Fruit fly (Drosophila melanogaster): ENCODE results near the gene Raf.

The Raf gene

DNA sequence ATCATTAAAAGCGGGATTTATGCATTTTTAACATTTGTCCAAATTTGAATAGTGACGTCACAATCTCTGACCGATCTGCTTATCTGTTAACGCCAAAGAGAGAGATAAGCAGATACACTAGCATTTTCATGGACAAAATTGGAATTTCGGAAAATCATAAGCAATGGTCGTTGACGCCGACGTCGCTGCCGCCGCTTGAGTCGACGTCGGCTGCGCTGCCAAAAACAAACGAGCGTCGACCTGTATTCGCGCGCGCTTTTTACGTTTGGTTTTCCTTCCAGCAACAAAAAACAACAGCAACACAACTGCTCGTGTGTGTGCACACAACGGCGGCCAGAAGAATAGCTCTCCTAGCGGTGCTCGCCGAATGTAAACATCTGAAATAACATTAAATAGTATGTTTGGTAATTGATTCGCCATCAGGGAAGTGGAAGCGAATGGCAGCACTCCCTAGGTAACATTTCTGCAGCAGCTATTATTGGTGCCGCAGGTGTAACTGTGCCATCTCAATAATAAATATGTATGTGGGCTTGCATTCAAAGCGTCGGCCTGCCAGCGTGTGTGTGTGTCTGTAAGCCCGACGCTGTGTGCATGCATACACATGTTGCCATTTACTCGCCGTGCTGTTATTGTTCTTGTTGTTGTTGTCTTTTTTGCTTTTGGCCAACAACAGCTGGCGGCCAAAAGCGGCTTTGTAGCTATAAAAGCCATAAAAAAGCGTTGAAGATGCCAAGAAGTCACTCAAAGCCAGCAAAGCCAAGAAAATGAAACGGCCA is 5.2 kb downstream of the Raf start:
- peak; percentile 79 for TF ChIP-seq Crg-1 (GFP tag; optimal IDR thresholded peaks at IDR 0.05)
- no peak for TF ChIP-seq toe (GFP tag; optimal IDR thresholded peaks at IDR 0.05)
- TF ChIP-seq cnc (optimal IDR thresholded peaks at IDR 0.05) = no peak
- TF ChIP-seq ovo (GFP tag; optimal IDR thresholded peaks at IDR 0.05) = peak; percentile 63
- TF ChIP-seq CG11617 (GFP tag; optimal IDR thresholded peaks at IDR 0.05) = peak; percentile 84
- peak; percentile 77 for TF ChIP-seq pad (GFP tag; optimal IDR thresholded peaks at IDR 0.05)
- peak; percentile 67 for TF ChIP-seq cic (GFP tag; optimal IDR thresholded peaks at IDR 0.05)
- peak; percentile 94 for TF ChIP-seq CG33017 (tag; optimal IDR thresholded peaks at IDR 0.05)
- peak; percentile 97 for TF ChIP-seq CG7101 (tag; optimal IDR thresholded peaks at IDR 0.05)
- TF ChIP-seq CG14711 (tag; optimal IDR thresholded peaks at IDR 0.05) = peak; percentile 92
- peak; percentile 97 for TF ChIP-seq bab1 (GFP tag; optimal IDR thresholded peaks at IDR 0.05)
- TF ChIP-seq Hr96 (GFP tag; optimal IDR thresholded peaks at IDR 0.05) = peak; percentile 84
- peak; percentile 83 for TF ChIP-seq tj (GFP tag; optimal IDR thresholded peaks at IDR 0.05)
- TF ChIP-seq CG5204 (GFP tag; optimal IDR thresholded peaks at IDR 0.05) = peak; percentile 82
- TF ChIP-seq kay (GFP tag; ENCODE audit: borderline replicate concordance) = no peak
- peak; percentile 85 for TF ChIP-seq CG7045 (GFP tag; optimal IDR thresholded peaks at IDR 0.05)
- TF ChIP-seq Mnt (GFP tag; optimal IDR thresholded peaks at IDR 0.05) = peak; percentile 86
- TF ChIP-seq Clk (GFP tag; optimal IDR thresholded peaks at IDR 0.05) = peak; percentile 76
- TF ChIP-seq CG12768 (GFP tag; optimal IDR thresholded peaks at IDR 0.05) = peak; percentile 77
- peak; percentile 74 for TF ChIP-seq CG1620 (GFP tag; optimal IDR thresholded peaks at IDR 0.05)

DNA sequence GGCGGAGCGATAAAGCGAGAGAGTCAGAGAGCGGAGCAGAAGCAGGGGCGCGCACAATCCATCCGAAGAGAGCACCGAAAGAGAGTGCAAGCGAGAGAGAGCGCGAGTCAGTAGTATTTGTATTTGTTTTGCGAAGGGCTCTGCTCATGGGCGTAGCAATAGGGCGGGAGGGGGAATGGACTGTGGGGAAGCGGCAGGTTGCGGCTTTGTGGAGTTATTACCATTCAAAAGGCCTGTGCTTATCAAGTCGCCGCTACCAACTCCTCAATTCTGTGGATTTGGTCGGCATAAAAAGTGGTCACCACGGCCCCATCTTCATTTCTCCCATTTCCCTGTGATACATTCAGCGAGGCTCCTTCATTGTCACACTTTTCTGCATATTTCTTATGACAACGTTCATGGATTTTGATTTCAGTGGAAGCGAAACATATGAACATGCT is 5.8 kb downstream of the Raf start:
- TF ChIP-seq CG11617 (GFP tag; optimal IDR thresholded peaks at IDR 0.05) (peak; percentile 29), CG12768 (GFP tag; optimal IDR thresholded peaks at IDR 0.05) (no peak), pad (GFP tag; optimal IDR thresholded peaks at IDR 0.05) (peak; percentile 77), Hr96 (GFP tag; optimal IDR thresholded peaks at IDR 0.05) (no peak), CG33017 (tag; optimal IDR thresholded peaks at IDR 0.05) (no peak), toe (GFP tag; optimal IDR thresholded peaks at IDR 0.05) (no peak), Mnt (GFP tag; optimal IDR thresholded peaks at IDR 0.05) (no peak), bab1 (GFP tag; optimal IDR thresholded peaks at IDR 0.05) (peak; percentile 37), CG7101 (tag; optimal IDR thresholded peaks at IDR 0.05) (peak; percentile 66), CG14711 (tag; optimal IDR thresholded peaks at IDR 0.05) (peak; percentile 60)

DNA sequence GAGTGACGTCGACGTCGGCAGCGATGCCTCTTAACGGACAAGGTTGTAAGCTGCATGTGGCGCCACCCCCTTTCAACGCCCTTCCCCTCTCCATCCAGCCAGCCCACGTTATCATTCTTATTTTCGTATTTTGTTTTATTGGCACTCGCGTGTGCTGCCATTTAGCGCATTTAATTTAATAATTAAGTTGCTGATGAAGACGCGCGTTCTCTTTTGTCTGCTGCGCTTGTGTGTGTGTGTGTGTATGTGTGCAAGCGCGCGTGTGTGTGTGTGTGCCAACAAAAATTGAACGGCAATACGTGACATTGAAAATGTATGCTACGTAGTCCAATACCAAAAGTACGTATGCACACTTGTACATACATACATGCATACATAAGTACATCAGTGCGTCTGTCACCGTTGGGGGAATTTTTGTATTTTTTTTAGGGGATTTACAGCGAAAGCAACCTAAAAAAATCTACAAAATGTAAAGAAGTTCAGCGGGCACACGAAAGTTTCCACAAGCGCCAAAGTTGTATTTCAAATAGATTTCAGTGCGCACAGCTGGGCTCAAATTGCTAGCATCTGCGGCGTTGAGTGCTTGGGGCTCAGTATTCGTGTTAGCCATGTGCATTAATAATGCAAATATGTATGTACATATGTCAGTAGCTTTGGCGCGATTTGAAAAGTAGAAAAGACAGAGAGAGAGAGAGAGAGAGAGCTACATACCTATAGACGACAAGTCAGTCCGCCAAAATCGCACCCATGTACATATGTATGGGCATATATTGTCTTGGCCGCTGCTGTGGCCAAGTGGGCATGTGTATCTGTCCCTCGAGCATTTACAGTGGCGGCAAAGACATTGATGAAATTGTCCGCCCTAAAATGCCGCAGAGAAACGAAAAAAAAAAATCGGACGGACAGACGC is 6.6 kb downstream of the Raf start:
- TF ChIP-seq Hr96 (GFP tag; optimal IDR thresholded peaks at IDR 0.05) (no peak), pad (GFP tag; optimal IDR thresholded peaks at IDR 0.05) (peak; percentile 1), Mnt (GFP tag; optimal IDR thresholded peaks at IDR 0.05) (no peak), CG12768 (GFP tag; optimal IDR thresholded peaks at IDR 0.05) (no peak), CG7101 (tag; optimal IDR thresholded peaks at IDR 0.05) (peak; percentile 58), Crg-1 (GFP tag; optimal IDR thresholded peaks at IDR 0.05) (no peak), CG33017 (tag; optimal IDR thresholded peaks at IDR 0.05) (no peak), Clk (GFP tag; optimal IDR thresholded peaks at IDR 0.05) (no peak), ovo (GFP tag; optimal IDR thresholded peaks at IDR 0.05) (no peak), toe (GFP tag; optimal IDR thresholded peaks at IDR 0.05) (no peak), CG1620 (GFP tag; optimal IDR thresholded peaks at IDR 0.05) (no peak), bab1 (GFP tag; optimal IDR thresholded peaks at IDR 0.05) (peak; percentile 53), CG7045 (GFP tag; optimal IDR thresholded peaks at IDR 0.05) (peak; percentile 11), CG11617 (GFP tag; optimal IDR thresholded peaks at IDR 0.05) (peak; percentile 19), kay (GFP tag; ENCODE audit: borderline replicate concordance) (no peak), CG14711 (tag; optimal IDR thresholded peaks at IDR 0.05) (peak; percentile 41), tj (GFP tag; optimal IDR thresholded peaks at IDR 0.05) (no peak), CG5204 (GFP tag; optimal IDR thresholded peaks at IDR 0.05) (no peak), cnc (optimal IDR thresholded peaks at IDR 0.05) (no peak)

DNA sequence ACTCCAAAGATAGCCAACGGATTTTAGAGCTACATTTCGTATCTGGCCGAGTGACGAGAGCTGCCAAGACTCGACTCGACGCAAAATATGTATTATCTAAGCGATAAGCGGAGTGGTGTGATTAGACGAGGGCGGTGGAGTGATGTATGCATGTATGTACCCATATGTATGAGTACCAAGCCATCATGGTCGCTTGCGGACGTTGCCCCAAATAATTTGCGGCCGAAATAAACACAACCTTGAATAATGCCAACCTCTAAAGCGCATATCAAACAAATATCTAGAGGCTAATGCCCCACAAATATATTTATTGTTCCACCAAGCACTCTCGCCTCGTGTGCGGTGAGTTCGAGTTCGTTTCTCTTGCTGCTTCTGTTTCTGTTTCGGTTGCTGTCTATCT is 7.6 kb downstream of the Raf start:
- TF ChIP-seq kay (GFP tag; ENCODE audit: borderline replicate concordance) = no peak

DNA sequence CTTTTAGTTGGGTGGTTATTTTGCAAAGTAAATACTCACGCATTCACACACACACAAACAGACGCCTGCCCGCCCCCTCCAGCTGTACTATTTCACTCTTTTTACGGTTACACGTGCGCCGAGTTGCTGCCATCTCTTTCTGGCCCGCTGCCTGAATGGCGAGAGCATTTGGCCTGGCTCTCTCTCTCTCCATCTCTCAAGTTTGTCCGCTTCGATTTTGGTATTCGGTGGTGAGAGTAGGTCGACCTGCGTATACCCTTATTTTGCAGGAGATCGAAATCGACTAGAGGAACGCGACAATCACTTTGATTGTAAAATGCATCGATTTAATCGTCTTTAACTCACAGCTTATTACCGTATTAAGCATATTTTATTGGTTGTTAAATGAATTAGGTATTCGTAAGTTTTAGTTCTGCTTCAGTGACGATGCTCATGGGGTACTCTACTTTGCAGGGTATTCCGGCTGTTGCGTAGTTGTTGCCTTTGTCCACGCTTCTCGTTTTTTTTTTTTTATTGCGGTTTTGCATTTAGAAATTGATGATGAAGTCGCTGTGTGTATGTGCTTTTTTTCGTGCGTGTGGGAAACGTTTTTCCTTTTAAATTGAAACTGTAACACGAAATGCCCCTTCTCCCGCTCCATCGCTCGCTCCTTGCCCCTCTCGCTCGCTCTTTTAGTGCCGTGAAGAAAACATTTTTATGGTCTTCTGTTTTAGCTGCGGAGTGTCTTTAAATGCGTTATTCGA is 8.7 kb downstream of the Raf start:
- TF ChIP-seq bab1 (GFP tag; optimal IDR thresholded peaks at IDR 0.05) = peak; percentile 89
- peak; percentile 48 for TF ChIP-seq CG7045 (GFP tag; optimal IDR thresholded peaks at IDR 0.05)
- peak; percentile 76 for TF ChIP-seq CG14711 (tag; optimal IDR thresholded peaks at IDR 0.05)
- TF ChIP-seq tj (GFP tag; optimal IDR thresholded peaks at IDR 0.05) = peak; percentile 70
- TF ChIP-seq kay (GFP tag; ENCODE audit: borderline replicate concordance) = no peak
- peak; percentile 18 for TF ChIP-seq Clk (GFP tag; optimal IDR thresholded peaks at IDR 0.05)
- TF ChIP-seq CG12768 (GFP tag; optimal IDR thresholded peaks at IDR 0.05) = peak; percentile 66
- peak; percentile 71 for TF ChIP-seq CG5204 (GFP tag; optimal IDR thresholded peaks at IDR 0.05)
- TF ChIP-seq CG11617 (GFP tag; optimal IDR thresholded peaks at IDR 0.05) = peak; percentile 85
- TF ChIP-seq cnc (optimal IDR thresholded peaks at IDR 0.05) = no peak
- TF ChIP-seq CG7101 (tag; optimal IDR thresholded peaks at IDR 0.05) = peak; percentile 86
- peak; percentile 96 for TF ChIP-seq pad (GFP tag; optimal IDR thresholded peaks at IDR 0.05)
- peak; percentile 21 for TF ChIP-seq toe (GFP tag; optimal IDR thresholded peaks at IDR 0.05)
- TF ChIP-seq Crg-1 (GFP tag; optimal IDR thresholded peaks at IDR 0.05) = peak; percentile 22
- peak; percentile 97 for TF ChIP-seq Mnt (GFP tag; optimal IDR thresholded peaks at IDR 0.05)
- peak; percentile 43 for TF ChIP-seq ovo (GFP tag; optimal IDR thresholded peaks at IDR 0.05)
- peak; percentile 80 for TF ChIP-seq CG33017 (tag; optimal IDR thresholded peaks at IDR 0.05)
- peak; percentile 75 for TF ChIP-seq cic (GFP tag; optimal IDR thresholded peaks at IDR 0.05)
- peak; percentile 37 for TF ChIP-seq CG1620 (GFP tag; optimal IDR thresholded peaks at IDR 0.05)
- TF ChIP-seq Hr96 (GFP tag; optimal IDR thresholded peaks at IDR 0.05) = peak; percentile 91
